In genomic region chr3L:7875606-7876366, dm6 we compare ENCODE assay signal across 1 fruit fly cellular context.
TF ChIP-seq lines count a peak whose summit lies in the region.

No protein-coding gene starts in this region.

TF ChIP-seq in whole organism, embryonic, 481 proteins besides CTCF, POLR2A, EP300 and RAD21 (continued from another document and continues in another):
- TF ChIP-seq CG6813 (GFP tag; optimal IDR thresholded peaks at IDR 0.05; lab: Kevin White, UChicago) (peak; percentile 2), CG17568 (GFP tag; optimal IDR thresholded peaks at IDR 0.05; lab: Kevin White, UChicago) (no peak), shn (GFP tag; optimal IDR thresholded peaks at IDR 0.05; lab: Kevin White, UChicago) (no peak), Poxn (GFP tag; IDR thresholded peaks at IDR 0.05; lab: Robert Waterston, UW) (no peak), nerfin-1 (tag; optimal IDR thresholded peaks at IDR 0.05; lab: Kevin White, UChicago) (peak; percentile 42), CG8944 (GFP tag; optimal IDR thresholded peaks at IDR 0.05; lab: Kevin White, UChicago) (no peak), Camta (GFP tag; optimal IDR thresholded peaks at IDR 0.05; lab: Kevin White, UChicago) (no peak), CG15696 (tag; optimal IDR thresholded peaks at IDR 0.05; lab: Kevin White, UChicago) (peak; percentile 61), esg (GFP tag; conservative IDR thresholded peaks at IDR 0.05; lab: Robert Waterston, UW) (peak; percentile 47; the same call in 1 of the 2 replicates), slbo (GFP tag; IDR thresholded peaks at IDR 0.05; lab: Robert Waterston, UW) (peak; percentile 55), CG17361 (GFP tag; IDR thresholded peaks at IDR 0.05; lab: Robert Waterston, UW) (peak; percentile 78), Bdp1 (GFP tag; optimal IDR thresholded peaks at IDR 0.05; lab: Kevin White, UChicago) (no peak), nerfin-2 (GFP tag; IDR thresholded peaks at IDR 0.05; lab: Robert Waterston, UW; ENCODE audit: partially characterized antibody) (no peak), Fer3 (tag; optimal IDR thresholded peaks at IDR 0.05; lab: Kevin White, UChicago) (peak; percentile 3), CG10267 (tag; optimal IDR thresholded peaks at IDR 0.05; lab: Kevin White, UChicago) (peak; percentile 64), Xrp1 (GFP tag; IDR thresholded peaks at IDR 0.05; lab: Robert Waterston, UW) (peak; percentile 57), seq (GFP tag; IDR thresholded peaks at IDR 0.05; lab: Robert Waterston, UW) (peak; percentile 60; the same call in 1 of the 2 replicates), ATbp (GFP tag; optimal IDR thresholded peaks at IDR 0.05; lab: Kevin White, UChicago) (no peak), her (GFP tag; optimal IDR thresholded peaks at IDR 0.05; lab: Kevin White, UChicago) (no peak), pum (GFP tag; optimal IDR thresholded peaks at IDR 0.05; lab: Kevin White, UChicago) (no peak), HLH3B (GFP tag; IDR thresholded peaks at IDR 0.05; lab: Robert Waterston, UW) (peak; percentile 41; the same call in 1 of the 2 replicates), CG15479 (GFP tag; optimal IDR thresholded peaks at IDR 0.05; lab: Kevin White, UChicago) (no peak), CG5245 (GFP tag; optimal IDR thresholded peaks at IDR 0.05; lab: Kevin White, UChicago) (peak; percentile 5), CG14050 (GFP tag; IDR thresholded peaks at IDR 0.05; lab: Robert Waterston, UW) (no peak), CG11504 (tag; optimal IDR thresholded peaks at IDR 0.05; lab: Kevin White, UChicago) (peak; percentile 73), fd3F (GFP tag; optimal IDR thresholded peaks at IDR 0.05; lab: Kevin White, UChicago) (peak; percentile 19), Hsf (GFP tag; optimal IDR thresholded peaks at IDR 0.05; lab: Kevin White, UChicago) (peak; percentile 43), CG13424 (tag; optimal IDR thresholded peaks at IDR 0.05; lab: Kevin White, UChicago) (peak; percentile 63), cas (GFP tag; IDR thresholded peaks at IDR 0.05; lab: Robert Waterston, UW) (no peak), Sox100B (GFP tag; optimal IDR thresholded peaks at IDR 0.05; lab: Kevin White, UChicago) (peak; percentile 69), sob (GFP tag; IDR thresholded peaks at IDR 0.05; lab: Robert Waterston, UW) (no peak), GATAe (GFP tag; conservative IDR thresholded peaks at IDR 0.05; lab: Robert Waterston, UW) (no peak), chm (GFP tag; IDR thresholded peaks at IDR 0.05; lab: Robert Waterston, UW) (no peak; the same call in 1 of the 2 replicates), hkb (optimal IDR thresholded peaks at IDR 0.05; lab: Kevin White, UChicago) (no peak), hkb (GFP tag; IDR thresholded peaks at IDR 0.05; lab: Robert Waterston, UW) (peak; percentile 31; the same call in 1 of the 2 replicates), CG33557 (GFP tag; optimal IDR thresholded peaks at IDR 0.05; lab: Kevin White, UChicago) (peak; percentile 69), Atf3 (GFP tag; optimal IDR thresholded peaks at IDR 0.05; lab: Kevin White, UChicago) (no peak), CG2875 (GFP tag; optimal IDR thresholded peaks at IDR 0.05; lab: Kevin White, UChicago) (peak; percentile 11), CG30431 (GFP tag; optimal IDR thresholded peaks at IDR 0.05; lab: Kevin White, UChicago) (peak; percentile 17), bsh (GFP tag; optimal IDR thresholded peaks at IDR 0.05; lab: Kevin White, UChicago) (peak; percentile 13 to 59), CG2712 (tag; optimal IDR thresholded peaks at IDR 0.05; lab: Kevin White, UChicago) (peak; percentile 63), CG8924 (tag; optimal IDR thresholded peaks at IDR 0.05; lab: Kevin White, UChicago) (peak; percentile 29), CG8765 (GFP tag; IDR thresholded peaks at IDR 0.05; lab: Robert Waterston, UW) (no peak), lab (GFP tag; optimal IDR thresholded peaks at IDR 0.05; lab: Kevin White, UChicago) (peak; percentile 32), CHES-1-like (GFP tag; optimal IDR thresholded peaks at IDR 0.05; lab: Kevin White, UChicago) (no peak), CG12391 (tag; optimal IDR thresholded peaks at IDR 0.05; lab: Kevin White, UChicago) (peak; percentile 62), Antp (GFP tag; optimal IDR thresholded peaks at IDR 0.05; lab: Kevin White, UChicago) (no peak), Six4 (GFP tag; optimal IDR thresholded peaks at IDR 0.05; lab: Kevin White, UChicago) (peak; percentile 62), Pdp1 (GFP tag; optimal IDR thresholded peaks at IDR 0.05; lab: Kevin White, UChicago) (peak; percentile 6 to 80), ham (GFP tag; IDR thresholded peaks at IDR 0.05; lab: Robert Waterston, UW) (no peak), CG7556 (GFP tag; optimal IDR thresholded peaks at IDR 0.05; lab: Kevin White, UChicago) (peak; percentile 76), CG4730 (GFP tag; IDR thresholded peaks at IDR 0.05; lab: Robert Waterston, UW) (no peak), wor (GFP tag; IDR thresholded peaks at IDR 0.05; lab: Robert Waterston, UW) (0 out of 2 replicates have a peak, but pooled peaks have one; percentile 27), Dad (GFP tag; optimal IDR thresholded peaks at IDR 0.05; lab: Kevin White, UChicago) (no peak), CG1529 (GFP tag; optimal IDR thresholded peaks at IDR 0.05; lab: Kevin White, UChicago) (peak; percentile 2), TFAM (GFP tag; optimal IDR thresholded peaks at IDR 0.05; lab: Kevin White, UChicago) (no peak), exex (tag; optimal IDR thresholded peaks at IDR 0.05; lab: Kevin White, UChicago) (no peak), Hr3 (GFP tag; optimal IDR thresholded peaks at IDR 0.05; lab: Kevin White, UChicago) (peak; percentile 47), CG17829 (tag; optimal IDR thresholded peaks at IDR 0.05; lab: Kevin White, UChicago) (peak; percentile 53), az2 (GFP tag; optimal IDR thresholded peaks at IDR 0.05; lab: Kevin White, UChicago) (peak; percentile 65), CG13894 (tag; optimal IDR thresholded peaks at IDR 0.05; lab: Kevin White, UChicago) (no peak), Fer2 (tag; optimal IDR thresholded peaks at IDR 0.05; lab: Kevin White, UChicago) (no peak), CG10565 (GFP tag; optimal IDR thresholded peaks at IDR 0.05; lab: Kevin White, UChicago) (no peak), CG4360 (GFP tag; IDR thresholded peaks at IDR 0.05; lab: Robert Waterston, UW) (peak; percentile 87), tio (GFP tag; optimal IDR thresholded peaks at IDR 0.05; lab: Kevin White, UChicago) (peak; percentile 66), Dip3 (GFP tag; optimal IDR thresholded peaks at IDR 0.05; lab: Kevin White, UChicago) (no peak), tup (GFP tag; optimal IDR thresholded peaks at IDR 0.05; lab: Kevin White, UChicago) (no peak), hth (optimal IDR thresholded peaks at IDR 0.05; lab: Kevin White, UChicago) (no peak), maf-S (GFP tag; optimal IDR thresholded peaks at IDR 0.05; lab: Kevin White, UChicago) (no peak), gro (GFP tag; optimal IDR thresholded peaks at IDR 0.05; lab: Kevin White, UChicago) (no peak), gcm2 (GFP tag; optimal IDR thresholded peaks at IDR 0.05; lab: Kevin White, UChicago) (no peak), CG10274 (GFP tag; optimal IDR thresholded peaks at IDR 0.05; lab: Kevin White, UChicago) (no peak), stwl (tag; optimal IDR thresholded peaks at IDR 0.05; lab: Kevin White, UChicago) (no peak), CG7928 (GFP tag; optimal IDR thresholded peaks at IDR 0.05; lab: Kevin White, UChicago) (no peak), zfh1 (GFP tag; IDR thresholded peaks at IDR 0.05; lab: Robert Waterston, UW) (0 out of 3 replicates have a peak, but pooled peaks have one; percentile 52), CG16815 (GFP tag; optimal IDR thresholded peaks at IDR 0.05; lab: Kevin White, UChicago) (peak; percentile 69), Dbx (GFP tag; IDR thresholded peaks at IDR 0.05; lab: Robert Waterston, UW) (peak; percentile 31; the same call in 1 of the 3 replicates), Fer1 (GFP tag; optimal IDR thresholded peaks at IDR 0.05; lab: Kevin White, UChicago) (peak; percentile 39), CG2678 (tag; optimal IDR thresholded peaks at IDR 0.05; lab: Kevin White, UChicago) (peak; percentile 76), Hand (GFP tag; optimal IDR thresholded peaks at IDR 0.05; lab: Kevin White, UChicago) (no peak), bigmax (GFP tag; optimal IDR thresholded peaks at IDR 0.05; lab: Kevin White, UChicago) (no peak), PHDP (tag; optimal IDR thresholded peaks at IDR 0.05; lab: Kevin White, UChicago) (peak; percentile 39), Hr39 (optimal IDR thresholded peaks at IDR 0.05; lab: Kevin White, UChicago) (no peak), eve (GFP tag; optimal IDR thresholded peaks at IDR 0.05; lab: Kevin White, UChicago) (peak in 1 of 2 experiments; percentile 50), hbn (GFP tag; IDR thresholded peaks at IDR 0.05; lab: Robert Waterston, UW; ENCODE audit: partially characterized antibody) (no peak), CG2202 (tag; optimal IDR thresholded peaks at IDR 0.05; lab: Kevin White, UChicago) (no peak), CG17385 (GFP tag; optimal IDR thresholded peaks at IDR 0.05; lab: Kevin White, UChicago) (no peak), run (tag; optimal IDR thresholded peaks at IDR 0.05; lab: Kevin White, UChicago) (no peak), CG2120 (GFP tag; optimal IDR thresholded peaks at IDR 0.05; lab: Kevin White, UChicago) (peak; percentile 63), lola (GFP tag; optimal IDR thresholded peaks at IDR 0.05; lab: Kevin White, UChicago) (peak in 1 of 3 experiments; percentile 75), CG14014 (GFP tag; IDR thresholded peaks at IDR 0.05; lab: Robert Waterston, UW) (no peak), slou (GFP tag; optimal IDR thresholded peaks at IDR 0.05; lab: Kevin White, UChicago) (no peak), CG3065 (GFP tag; optimal IDR thresholded peaks at IDR 0.05; lab: Kevin White, UChicago) (no peak), trem (tag; optimal IDR thresholded peaks at IDR 0.05; lab: Kevin White, UChicago) (peak; percentile 11), mirr (GFP tag; optimal IDR thresholded peaks at IDR 0.05; lab: Kevin White, UChicago) (no peak), ci (GFP tag; IDR thresholded peaks at IDR 0.05; lab: Robert Waterston, UW) (no peak), CG13775 (GFP tag; optimal IDR thresholded peaks at IDR 0.05; lab: Kevin White, UChicago) (peak; percentile 51), HmgZ (tag; optimal IDR thresholded peaks at IDR 0.05; lab: Kevin White, UChicago) (no peak), gem (tag; optimal IDR thresholded peaks at IDR 0.05; lab: Kevin White, UChicago) (peak; percentile 65), CG5180 (GFP tag; optimal IDR thresholded peaks at IDR 0.05; lab: Kevin White, UChicago) (peak; percentile 40), tgo (GFP tag; IDR thresholded peaks at IDR 0.05; lab: Robert Waterston, UW) (peak; percentile 47), CG14441 (GFP tag; IDR thresholded peaks at IDR 0.05; lab: Robert Waterston, UW) (peak; percentile 12; the same call in 1 of the 2 replicates), NfI (GFP tag; optimal IDR thresholded peaks at IDR 0.05; lab: Kevin White, UChicago) (peak; percentile 18), sens (GFP tag; lab: Kevin White, UChicago) (peak; percentile 91), CG3838 (GFP tag; optimal IDR thresholded peaks at IDR 0.05; lab: Kevin White, UChicago) (no peak), Hmr (GFP tag; optimal IDR thresholded peaks at IDR 0.05; lab: Kevin White, UChicago) (peak; percentile 29), Kr (GFP tag; optimal IDR thresholded peaks at IDR 0.05; lab: Kevin White, UChicago) (no peak), scrt (GFP tag; optimal IDR thresholded peaks at IDR 0.05; lab: Kevin White, UChicago) (peak; percentile 36), sqz (GFP tag; optimal IDR thresholded peaks at IDR 0.05; lab: Kevin White, UChicago) (peak; percentile 38), aop (GFP tag; IDR thresholded peaks at IDR 0.05; lab: Robert Waterston, UW) (no peak), CG1233 (GFP tag; optimal IDR thresholded peaks at IDR 0.05; lab: Kevin White, UChicago) (peak; percentile 23), CG8281 (tag; optimal IDR thresholded peaks at IDR 0.05; lab: Kevin White, UChicago) (peak; percentile 11), CG6689 (GFP tag; IDR thresholded peaks at IDR 0.05; lab: Robert Waterston, UW) (peak; percentile 39), CG11695 (GFP tag; IDR thresholded peaks at IDR 0.05; lab: Robert Waterston, UW) (peak; percentile 37; the same call in 1 of the 3 replicates), BEAF-32 (GFP tag; optimal IDR thresholded peaks at IDR 0.05; lab: Kevin White, UChicago) (no peak), tap (tag; optimal IDR thresholded peaks at IDR 0.05; lab: Kevin White, UChicago) (no peak), row (GFP tag; IDR thresholded peaks at IDR 0.05; lab: Robert Waterston, UW) (peak; percentile 71), Sox102F (GFP tag; optimal IDR thresholded peaks at IDR 0.05; lab: Kevin White, UChicago) (peak; percentile 62), sisA (GFP tag; IDR thresholded peaks at IDR 0.05; lab: Robert Waterston, UW) (peak; percentile 29; the same call in 1 of the 2 replicates), CG14710 (tag; optimal IDR thresholded peaks at IDR 0.05; lab: Kevin White, UChicago) (peak; percentile 72), pfk (GFP tag; optimal IDR thresholded peaks at IDR 0.05; lab: Kevin White, UChicago) (no peak), Ets97D (GFP tag; optimal IDR thresholded peaks at IDR 0.05; lab: Kevin White, UChicago) (no peak), CG4328 (GFP tag; optimal IDR thresholded peaks at IDR 0.05; lab: Kevin White, UChicago) (no peak), grau (tag; optimal IDR thresholded peaks at IDR 0.05; lab: Kevin White, UChicago) (peak; percentile 88), unpg (GFP tag; optimal IDR thresholded peaks at IDR 0.05; lab: Kevin White, UChicago) (peak; percentile 28), sd (tag; optimal IDR thresholded peaks at IDR 0.05; lab: Kevin White, UChicago) (no peak), CG7987 (GFP tag; optimal IDR thresholded peaks at IDR 0.05; lab: Kevin White, UChicago) (no peak), CG17359 (tag; optimal IDR thresholded peaks at IDR 0.05; lab: Kevin White, UChicago) (peak; percentile 49), Hmx (GFP tag; optimal IDR thresholded peaks at IDR 0.05; lab: Kevin White, UChicago) (peak; percentile 6), gfzf (GFP tag; optimal IDR thresholded peaks at IDR 0.05; lab: Kevin White, UChicago) (no peak), CG10321 (GFP tag; IDR thresholded peaks at IDR 0.05; lab: Robert Waterston, UW) (no peak), CG15011 (GFP tag; optimal IDR thresholded peaks at IDR 0.05; lab: Kevin White, UChicago) (peak; percentile 12), CG7839 (tag; optimal IDR thresholded peaks at IDR 0.05; lab: Kevin White, UChicago) (peak; percentile 64), org-1 (GFP tag; optimal IDR thresholded peaks at IDR 0.05; lab: Kevin White, UChicago) (peak; percentile 43), crol (GFP tag; IDR thresholded peaks at IDR 0.05; lab: Robert Waterston, UW) (peak; percentile 70; the same call in 1 of the 2 replicates)
